Fruit fly (Drosophila melanogaster): ENCODE results near the gene Npc2b.

Npc2b gene

dm6 chr3R:14122347-14122812, 33.1 kb downstream of the Npc2b start, which contains the start of the genes Abi and twf (continued):
- TF ChIP-seq CG15514 (GFP tag; optimal IDR thresholded peaks at IDR 0.05) = peak; percentile 62
- TF ChIP-seq ftz-f1 (GFP tag; optimal IDR thresholded peaks at IDR 0.05) = no peak
- 0 out of 2 replicates have a peak, but pooled peaks have one; percentile 22 for TF ChIP-seq CG16779 (GFP tag; IDR thresholded peaks at IDR 0.05)
- no peak for TF ChIP-seq Usf (GFP tag; optimal IDR thresholded peaks at IDR 0.05)
- no peak for TF ChIP-seq pros (GFP tag; optimal IDR thresholded peaks at IDR 0.05)
- TF ChIP-seq CG7372 (GFP tag; IDR thresholded peaks at IDR 0.05) = peak; percentile 55
- TF ChIP-seq NC2β (GFP tag; optimal IDR thresholded peaks at IDR 0.05) = peak; percentile 53
- peak; percentile 51 for TF ChIP-seq CG18764 (GFP tag; optimal IDR thresholded peaks at IDR 0.05)
- TF ChIP-seq cwo (GFP tag; optimal IDR thresholded peaks at IDR 0.05) = peak; percentile 21
- no peak for TF ChIP-seq CG12071 (GFP tag; optimal IDR thresholded peaks at IDR 0.05)
- peak; percentile 79 for TF ChIP-seq CG3847 (GFP tag; IDR thresholded peaks at IDR 0.05)
- no peak for TF ChIP-seq ro (GFP tag; IDR thresholded peaks at IDR 0.05)
- TF ChIP-seq inv (GFP tag; IDR thresholded peaks at IDR 0.05; ENCODE audit: partially characterized antibody) = no peak
- TF ChIP-seq otp (GFP tag; IDR thresholded peaks at IDR 0.05) = no peak
- peak; percentile 46 for TF ChIP-seq pho (GFP tag; optimal IDR thresholded peaks at IDR 0.05)
- TF ChIP-seq CG12236 (GFP tag; optimal IDR thresholded peaks at IDR 0.05) = no peak
- peak; percentile 59 for TF ChIP-seq CG16863 (GFP tag; optimal IDR thresholded peaks at IDR 0.05)
- TF ChIP-seq Neu2 (GFP tag; optimal IDR thresholded peaks at IDR 0.05; ENCODE audit: borderline replicate concordance) = no peak
- TF ChIP-seq Hmx (GFP tag; optimal IDR thresholded peaks at IDR 0.05) = peak; percentile 38
- 0 out of 3 replicates have a peak, but pooled peaks have one; percentile 16 for TF ChIP-seq CG6175 (GFP tag; IDR thresholded peaks at IDR 0.05)
- TF ChIP-seq shn (GFP tag; optimal IDR thresholded peaks at IDR 0.05) = peak; percentile 39
- TF ChIP-seq Dp (GFP tag; optimal IDR thresholded peaks at IDR 0.05) = peak; percentile 15
- peak; percentile 86 for TF ChIP-seq CG14710 (tag; optimal IDR thresholded peaks at IDR 0.05)
- peak; percentile 24 for TF ChIP-seq MESR4 (GFP tag; optimal IDR thresholded peaks at IDR 0.05)
- TF ChIP-seq Opbp (GFP tag; IDR thresholded peaks at IDR 0.05; ENCODE audit: partially characterized antibody) = no peak
- peak; percentile 91 for TF ChIP-seq Med (GFP tag)
- no peak; the same call in 2 of the 3 replicates for TF ChIP-seq ci (GFP tag; IDR thresholded peaks at IDR 0.05)
- no peak for TF ChIP-seq CG2889 (GFP tag; IDR thresholded peaks at IDR 0.05)
- TF ChIP-seq HLH3B (GFP tag; IDR thresholded peaks at IDR 0.05) = peak; percentile 45
- peak; percentile 2 for TF ChIP-seq CG17568 (GFP tag; optimal IDR thresholded peaks at IDR 0.05)
- TF ChIP-seq br (optimal IDR thresholded peaks at IDR 0.05) = no peak
- no peak for TF ChIP-seq p53 (GFP tag; optimal IDR thresholded peaks at IDR 0.05)
- TF ChIP-seq C15 (GFP tag; IDR thresholded peaks at IDR 0.05) = no peak
- TF ChIP-seq CG17912 (GFP tag; optimal IDR thresholded peaks at IDR 0.05) = no peak
- peak; percentile 72 for TF ChIP-seq CG6689 (GFP tag; IDR thresholded peaks at IDR 0.05)
- peak; percentile 29 for TF ChIP-seq CG1647 (GFP tag; optimal IDR thresholded peaks at IDR 0.05)
- peak; percentile 68 for TF ChIP-seq caup (GFP tag; optimal IDR thresholded peaks at IDR 0.05; ENCODE audit: severe bottlenecking)
- peak; percentile 90 for TF ChIP-seq YL-1 (GFP tag; optimal IDR thresholded peaks at IDR 0.05)
- peak; percentile 76 for TF ChIP-seq hkb (optimal IDR thresholded peaks at IDR 0.05)
- peak; percentile 63 for TF ChIP-seq hkb (GFP tag; IDR thresholded peaks at IDR 0.05)
- peak; percentile 79 for TF ChIP-seq CG2120 (GFP tag; optimal IDR thresholded peaks at IDR 0.05)
- TF ChIP-seq schlank (tag; optimal IDR thresholded peaks at IDR 0.05) = peak; percentile 9
- no peak for TF ChIP-seq Bgb (GFP tag; IDR thresholded peaks at IDR 0.05; ENCODE audit: partially characterized antibody)
- peak; percentile 42; the same call in 1 of the 2 replicates for TF ChIP-seq Taf1 (GFP tag; IDR thresholded peaks at IDR 0.05)
- TF ChIP-seq toy (GFP tag; IDR thresholded peaks at IDR 0.05) = no peak
- TF ChIP-seq CG17829 (tag; optimal IDR thresholded peaks at IDR 0.05) = peak; percentile 48
- no peak for TF ChIP-seq CG7928 (GFP tag; optimal IDR thresholded peaks at IDR 0.05)
- TF ChIP-seq CG14965 (GFP tag; optimal IDR thresholded peaks at IDR 0.05; ENCODE audit: borderline replicate concordance) = no peak
- TF ChIP-seq kay (GFP tag; optimal IDR thresholded peaks at IDR 0.05) = peak; percentile 85
- TF ChIP-seq CG15011 (GFP tag; optimal IDR thresholded peaks at IDR 0.05) = no peak
- TF ChIP-seq Max (GFP tag; optimal IDR thresholded peaks at IDR 0.05) = peak; percentile 85

Data from whole organism, embryonic.